Fruit fly (Drosophila melanogaster) S2 (cell line): Measurements from ENCODE around the gene CG45428.

Experiments
- CG8478 ChIP-seq: fragments of >200 bp; optimal IDR thresholded peaks from 2 replicates; lab custom pipeline; 2018
- CTCF ChIP-seq, 2 experiments: fragments of >200 bp; optimal IDR thresholded peaks; 2 replicates each; lab custom pipeline; 2018

DNA sequence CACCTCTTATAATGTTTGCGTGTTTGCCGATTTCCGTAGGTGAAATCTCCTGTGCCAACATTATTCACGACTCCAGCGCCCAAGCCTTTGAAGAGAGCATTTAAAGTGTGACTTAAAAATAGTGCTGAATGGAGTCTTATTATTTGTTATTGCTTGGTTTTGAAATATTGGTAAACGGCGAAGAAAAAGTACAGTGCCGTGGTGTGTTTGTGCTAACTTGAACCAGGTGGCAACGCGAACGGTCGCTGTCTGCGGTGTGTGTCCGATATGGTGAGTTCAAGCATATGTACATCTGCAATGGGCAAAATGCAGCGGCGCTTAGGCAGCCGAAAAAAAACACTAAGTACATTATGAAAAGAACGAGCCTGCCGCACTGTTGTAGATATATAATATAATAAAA lies 41.1 kb upstream of the CG45428 start:
- no peak for TF ChIP-seq CTCF (optimal IDR thresholded peaks at IDR 0.05; lab: Kevin White, UChicago)
- TF ChIP-seq CG8478, result no peak
